Fruit fly (Drosophila melanogaster): ENCODE data around the gene tkv.

Gene tkv

DNA sequence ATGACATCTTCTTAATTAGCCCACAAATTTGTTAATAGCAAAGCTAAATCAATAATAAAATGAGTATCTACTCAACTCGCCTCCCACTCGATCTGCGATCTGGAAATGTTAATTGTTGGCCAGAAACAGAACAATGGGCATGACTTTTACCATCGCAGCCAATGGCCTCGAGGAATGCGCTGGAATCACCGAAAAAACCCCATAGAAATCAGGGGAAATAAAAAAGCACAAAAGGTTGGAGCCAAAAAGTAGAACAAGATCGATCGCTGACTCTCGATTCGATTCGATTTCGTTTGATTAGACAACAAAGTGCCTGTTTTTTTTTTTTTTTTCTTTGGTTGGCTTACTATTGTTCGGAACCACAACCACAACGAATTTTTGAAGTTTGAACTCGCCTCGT, 22.6 kb downstream of the tkv start:
- TF ChIP-seq Abd-B (GFP tag; optimal IDR thresholded peaks at IDR 0.05) = no peak
- TF ChIP-seq dsf (GFP tag; optimal IDR thresholded peaks at IDR 0.05; ENCODE audit: borderline replicate concordance) = no peak
- no peak for TF ChIP-seq CrebA (GFP tag; optimal IDR thresholded peaks at IDR 0.05; ENCODE audit: borderline replicate concordance)
- TF ChIP-seq Rel (GFP tag; optimal IDR thresholded peaks at IDR 0.05) = no peak
- TF ChIP-seq Rel (tag; optimal IDR thresholded peaks at IDR 0.05) = peak; percentile 80
- TF ChIP-seq Jra (GFP tag; optimal IDR thresholded peaks at IDR 0.05) = no peak
- no peak for TF ChIP-seq dmrt93B (GFP tag; optimal IDR thresholded peaks at IDR 0.05)
- TF ChIP-seq woc (GFP tag; optimal IDR thresholded peaks at IDR 0.05) = no peak
- TF ChIP-seq Hnf4 (GFP tag; optimal IDR thresholded peaks at IDR 0.05) = no peak

DNA sequence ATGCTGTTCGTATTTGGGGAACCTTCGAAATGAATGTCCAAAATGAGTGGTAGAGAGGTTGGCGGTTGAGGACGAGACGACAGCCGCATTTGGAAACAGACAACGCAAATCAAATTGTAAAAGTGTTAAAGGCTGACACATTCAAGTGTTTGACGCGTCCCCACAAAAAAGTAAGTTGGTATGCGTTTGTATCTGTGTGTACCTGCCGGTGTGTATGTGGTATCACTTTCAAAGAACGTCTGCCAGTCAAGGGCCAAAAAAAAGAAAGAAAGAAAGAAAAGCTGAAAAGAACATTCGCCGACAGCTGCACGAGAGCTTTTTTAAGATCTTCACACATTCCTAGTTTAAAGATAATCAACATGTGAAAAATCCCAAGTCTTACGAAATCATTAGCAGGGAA, 23.4 kb downstream of the tkv start:
- no peak for TF ChIP-seq CrebA (GFP tag; optimal IDR thresholded peaks at IDR 0.05; ENCODE audit: borderline replicate concordance)
- TF ChIP-seq Mio (GFP tag; optimal IDR thresholded peaks at IDR 0.05) = no peak

DNA sequence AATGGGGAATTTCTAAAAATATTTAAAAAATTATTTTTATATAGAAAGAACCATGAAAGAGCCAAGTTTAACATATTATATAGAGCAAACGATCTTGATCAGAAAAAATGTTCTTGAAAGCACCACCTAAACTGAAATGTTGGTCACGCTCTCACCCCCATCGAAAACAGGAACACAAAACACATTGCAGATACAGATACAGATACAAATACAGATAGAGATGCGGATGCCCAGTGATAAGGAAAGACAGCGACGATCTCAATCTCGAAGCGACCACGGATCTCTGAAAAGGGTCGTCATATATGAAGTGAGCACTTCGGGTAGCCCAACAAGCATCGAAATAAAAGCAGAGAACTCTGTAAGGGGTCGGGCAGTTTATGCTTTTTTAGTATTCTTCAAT, 23.8 kb downstream of the tkv start:
- TF ChIP-seq pan (optimal IDR thresholded peaks at IDR 0.05) (no peak), h (GFP tag; optimal IDR thresholded peaks at IDR 0.05) (peak; percentile 17), GATAd (GFP tag; optimal IDR thresholded peaks at IDR 0.05) (no peak), Myc (optimal IDR thresholded peaks at IDR 0.05) (no peak), rgr (GFP tag; optimal IDR thresholded peaks at IDR 0.05) (peak; percentile 15), CrebA (GFP tag; optimal IDR thresholded peaks at IDR 0.05; ENCODE audit: borderline replicate concordance) (no peak), brk (GFP tag; optimal IDR thresholded peaks at IDR 0.05) (no peak), Rel (GFP tag; optimal IDR thresholded peaks at IDR 0.05) (no peak), Rel (tag; optimal IDR thresholded peaks at IDR 0.05) (no peak), dmrt93B (GFP tag; optimal IDR thresholded peaks at IDR 0.05) (no peak), psq (GFP tag; optimal IDR thresholded peaks at IDR 0.05) (peak; percentile 17), Abd-B (GFP tag; optimal IDR thresholded peaks at IDR 0.05) (no peak), HLH106 (tag; optimal IDR thresholded peaks at IDR 0.05) (no peak), CG9705 (GFP tag; optimal IDR thresholded peaks at IDR 0.05) (no peak), woc (GFP tag; optimal IDR thresholded peaks at IDR 0.05) (no peak), fru (GFP tag; optimal IDR thresholded peaks at IDR 0.05) (peak; percentile 26), Jra (GFP tag; optimal IDR thresholded peaks at IDR 0.05) (no peak), Mio (GFP tag; optimal IDR thresholded peaks at IDR 0.05) (no peak), OdsH (GFP tag; optimal IDR thresholded peaks at IDR 0.05) (no peak), lola (GFP tag; optimal IDR thresholded peaks at IDR 0.05) (no peak), foxo (GFP tag; optimal IDR thresholded peaks at IDR 0.05) (peak in 1 of 2 experiments; percentile 11), Dif (GFP tag; optimal IDR thresholded peaks at IDR 0.05; ENCODE audit: partially characterized antibody) (no peak), Dfd (GFP tag; optimal IDR thresholded peaks at IDR 0.05) (no peak), sage (GFP tag; optimal IDR thresholded peaks at IDR 0.05) (no peak), br (GFP tag; optimal IDR thresholded peaks at IDR 0.05) (no peak)

dm6 chr2L:5245363-5245892, 25.8 kb downstream of the tkv start:
- TF ChIP-seq psq (GFP tag; optimal IDR thresholded peaks at IDR 0.05) = peak; percentile 15
- peak; percentile 27 for TF ChIP-seq br (GFP tag; optimal IDR thresholded peaks at IDR 0.05)
- peak in 1 of 2 experiments; percentile 45 for TF ChIP-seq foxo (GFP tag; optimal IDR thresholded peaks at IDR 0.05)
- TF ChIP-seq rgr (GFP tag; optimal IDR thresholded peaks at IDR 0.05) = peak; percentile 47
- no peak for TF ChIP-seq ey (GFP tag; optimal IDR thresholded peaks at IDR 0.05)
- peak; percentile 25 for TF ChIP-seq fru (GFP tag; optimal IDR thresholded peaks at IDR 0.05)
- peak; percentile 14 for TF ChIP-seq Sp1 (GFP tag; optimal IDR thresholded peaks at IDR 0.05)
- TF ChIP-seq OdsH (GFP tag; optimal IDR thresholded peaks at IDR 0.05) = peak; percentile 5
- no peak for TF ChIP-seq pan (optimal IDR thresholded peaks at IDR 0.05)
- peak; percentile 13 for TF ChIP-seq h (GFP tag; optimal IDR thresholded peaks at IDR 0.05)

DNA sequence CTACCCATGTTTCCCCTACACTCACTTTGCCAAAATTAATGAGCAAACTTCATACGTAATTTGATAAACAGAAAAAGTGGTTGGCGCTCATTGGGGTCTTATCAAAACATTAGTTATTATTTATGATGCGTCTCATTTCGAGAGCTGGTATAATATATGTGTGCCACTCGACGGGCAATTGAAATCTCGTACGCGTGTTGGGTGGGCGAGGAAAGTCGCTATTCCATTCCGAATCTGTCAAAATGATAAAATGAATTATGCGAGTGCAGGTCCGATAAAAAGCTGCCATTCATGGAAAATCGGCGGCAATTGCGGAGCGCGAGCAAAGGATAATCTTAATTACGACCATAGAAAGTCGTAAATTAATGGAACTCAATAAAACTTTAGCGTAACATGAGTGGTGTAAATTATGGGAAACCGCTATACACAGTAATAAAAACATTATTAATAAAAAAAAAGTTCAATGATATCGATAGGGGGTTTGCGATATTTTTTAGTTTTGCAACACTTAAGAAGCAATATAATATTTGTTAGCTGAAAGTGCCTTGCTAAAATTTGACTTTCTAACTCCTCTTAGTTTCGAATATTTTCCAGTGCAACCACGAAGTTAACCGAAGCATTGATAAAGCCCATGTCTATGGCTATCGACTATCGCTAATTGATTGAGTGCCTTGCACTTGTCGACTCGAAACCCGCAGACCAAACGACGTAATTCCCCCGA, 28.8 kb downstream of the tkv start:
- TF ChIP-seq rgr (GFP tag; optimal IDR thresholded peaks at IDR 0.05) (peak; percentile 67), h (GFP tag; optimal IDR thresholded peaks at IDR 0.05) (peak; percentile 74), tai (GFP tag; optimal IDR thresholded peaks at IDR 0.05) (no peak), fru (GFP tag; optimal IDR thresholded peaks at IDR 0.05) (peak; percentile 61), Hnf4 (GFP tag; optimal IDR thresholded peaks at IDR 0.05) (peak; percentile 52), foxo (GFP tag; optimal IDR thresholded peaks at IDR 0.05) (peak in 1 of 2 experiments; percentile 69), br (GFP tag; optimal IDR thresholded peaks at IDR 0.05) (peak; percentile 22), Sp1 (GFP tag; optimal IDR thresholded peaks at IDR 0.05) (peak; percentile 12), HLH106 (tag; optimal IDR thresholded peaks at IDR 0.05) (peak; percentile 24), Jra (GFP tag; optimal IDR thresholded peaks at IDR 0.05) (no peak), OdsH (GFP tag; optimal IDR thresholded peaks at IDR 0.05) (peak; percentile 55), CG9705 (GFP tag; optimal IDR thresholded peaks at IDR 0.05) (no peak), CrebA (GFP tag; optimal IDR thresholded peaks at IDR 0.05; ENCODE audit: borderline replicate concordance) (peak; percentile 19), brk (GFP tag; optimal IDR thresholded peaks at IDR 0.05) (peak; percentile 45), ey (GFP tag; optimal IDR thresholded peaks at IDR 0.05) (peak; percentile 52), Rel (GFP tag; optimal IDR thresholded peaks at IDR 0.05) (no peak), Rel (tag; optimal IDR thresholded peaks at IDR 0.05) (peak; percentile 52), dmrt93B (GFP tag; optimal IDR thresholded peaks at IDR 0.05) (no peak), CG32264 (GFP tag; optimal IDR thresholded peaks at IDR 0.05) (no peak), psq (GFP tag; optimal IDR thresholded peaks at IDR 0.05) (peak; percentile 23)
